Fruit fly (Drosophila melanogaster): ENCODE measurements around the gene CG32756.

CG32756 gene

DNA sequence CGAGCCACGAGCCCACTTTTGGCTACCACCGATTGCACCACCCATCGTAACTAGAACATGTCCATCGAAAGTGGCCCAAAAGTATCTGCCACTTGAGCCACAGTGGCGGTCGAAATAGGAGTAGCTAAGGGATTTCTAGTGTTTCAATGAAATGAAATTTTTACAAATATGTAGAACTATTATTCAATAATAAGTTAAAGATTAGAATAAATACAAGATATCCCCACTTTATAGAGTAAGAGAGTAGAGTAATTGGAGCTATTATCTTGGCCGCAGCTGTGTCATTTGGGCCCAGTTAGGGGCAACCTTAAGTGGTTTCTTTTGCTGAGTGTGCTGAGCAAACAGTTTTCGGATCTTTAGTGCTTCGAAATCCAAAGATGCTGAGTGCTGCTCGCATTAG lies 43.9 kb downstream of the CG32756 start (continued):
- TF ChIP-seq CG32767 (GFP tag; IDR thresholded peaks at IDR 0.05) (0 out of 2 replicates have a peak, but pooled peaks have one; percentile 26), CG6813 (GFP tag; optimal IDR thresholded peaks at IDR 0.05) (no peak), row (GFP tag; IDR thresholded peaks at IDR 0.05) (peak; percentile 59), Mes4 (GFP tag; optimal IDR thresholded peaks at IDR 0.05) (no peak), usp (GFP tag; optimal IDR thresholded peaks at IDR 0.05) (no peak), CG6254 (GFP tag; optimal IDR thresholded peaks at IDR 0.05) (peak; percentile 10), Abd-B (GFP tag; optimal IDR thresholded peaks at IDR 0.05) (no peak), prd (optimal IDR thresholded peaks at IDR 0.05) (no peak), prd (GFP tag; IDR thresholded peaks at IDR 0.05) (peak; percentile 70), CG9727 (GFP tag; optimal IDR thresholded peaks at IDR 0.05) (peak; percentile 2), tap (tag; optimal IDR thresholded peaks at IDR 0.05) (peak; percentile 51), crol (GFP tag; IDR thresholded peaks at IDR 0.05) (no peak), CG4404 (GFP tag; IDR thresholded peaks at IDR 0.05) (no peak), Gug (GFP tag; IDR thresholded peaks at IDR 0.05) (no peak), CG14050 (GFP tag; IDR thresholded peaks at IDR 0.05) (peak; percentile 40; the same call in 2 of the 3 replicates), gro (GFP tag; optimal IDR thresholded peaks at IDR 0.05) (no peak), MBD-R2 (GFP tag; IDR thresholded peaks at IDR 0.05) (no peak), CG11093 (GFP tag; IDR thresholded peaks at IDR 0.05) (no peak), C15 (GFP tag; IDR thresholded peaks at IDR 0.05) (no peak), CG1024 (GFP tag; IDR thresholded peaks at IDR 0.05) (no peak), lola (GFP tag; optimal IDR thresholded peaks at IDR 0.05) (peak in 1 of 3 experiments; percentile 27), eve (GFP tag; optimal IDR thresholded peaks at IDR 0.05) (no peak), Bgb (GFP tag; IDR thresholded peaks at IDR 0.05; ENCODE audit: partially characterized antibody) (no peak), CG17328 (GFP tag; IDR thresholded peaks at IDR 0.05) (peak; percentile 48; the same call in 1 of the 2 replicates), grau (tag; optimal IDR thresholded peaks at IDR 0.05) (peak; percentile 58), CG17361 (GFP tag; IDR thresholded peaks at IDR 0.05) (peak; percentile 51; the same call in 1 of the 3 replicates), odd (GFP tag; optimal IDR thresholded peaks at IDR 0.05) (peak; percentile 31), Usf (GFP tag; optimal IDR thresholded peaks at IDR 0.05) (no peak), CG8089 (GFP tag; optimal IDR thresholded peaks at IDR 0.05) (no peak), CG30020 (tag; optimal IDR thresholded peaks at IDR 0.05) (no peak), CG1832 (GFP tag; optimal IDR thresholded peaks at IDR 0.05) (no peak), knrl (GFP tag; IDR thresholded peaks at IDR 0.05; ENCODE audit: partially characterized antibody) (no peak), br (optimal IDR thresholded peaks at IDR 0.05) (no peak), slp2 (GFP tag; optimal IDR thresholded peaks at IDR 0.05) (no peak), dmrt11E (tag; optimal IDR thresholded peaks at IDR 0.05) (no peak), CG10274 (GFP tag; optimal IDR thresholded peaks at IDR 0.05) (no peak), CG7839 (tag; optimal IDR thresholded peaks at IDR 0.05) (peak; percentile 65), Rfx (GFP tag; IDR thresholded peaks at IDR 0.05) (peak; percentile 50; the same call in 1 of the 2 replicates), CG12236 (GFP tag; optimal IDR thresholded peaks at IDR 0.05) (no peak), pum (GFP tag; optimal IDR thresholded peaks at IDR 0.05) (no peak), CG7963 (GFP tag; IDR thresholded peaks at IDR 0.05; ENCODE audit: partially characterized antibody) (no peak), Mrtf (GFP tag; IDR thresholded peaks at IDR 0.05) (no peak), sqz (GFP tag; optimal IDR thresholded peaks at IDR 0.05) (no peak), Aef1 (GFP tag; IDR thresholded peaks at IDR 0.05) (no peak), dm (GFP tag; optimal IDR thresholded peaks at IDR 0.05) (no peak), CG11696 (GFP tag; IDR thresholded peaks at IDR 0.05) (peak; percentile 72), run (tag; optimal IDR thresholded peaks at IDR 0.05) (no peak), chm (GFP tag; IDR thresholded peaks at IDR 0.05) (0 out of 2 replicates have a peak, but pooled peaks have one; percentile 42), bab2 (GFP tag; optimal IDR thresholded peaks at IDR 0.05) (no peak), sob (GFP tag; IDR thresholded peaks at IDR 0.05) (0 out of 2 replicates have a peak, but pooled peaks have one; percentile 9), Kr (GFP tag; optimal IDR thresholded peaks at IDR 0.05) (no peak), Oli (tag; optimal IDR thresholded peaks at IDR 0.05) (peak; percentile 61)
